Fruit fly (Drosophila melanogaster) S2 (cell line): Measurements from ENCODE around the gene Tspo.

Experiments used
- CG8478 ChIP-seq: fragments of >200 bp; optimal IDR thresholded peaks from 2 replicates; lab custom pipeline; 2018
- CTCF ChIP-seq, 2 experiments: fragments of >200 bp; optimal IDR thresholded peaks; 2 replicates each; lab custom pipeline; 2018

DNA sequence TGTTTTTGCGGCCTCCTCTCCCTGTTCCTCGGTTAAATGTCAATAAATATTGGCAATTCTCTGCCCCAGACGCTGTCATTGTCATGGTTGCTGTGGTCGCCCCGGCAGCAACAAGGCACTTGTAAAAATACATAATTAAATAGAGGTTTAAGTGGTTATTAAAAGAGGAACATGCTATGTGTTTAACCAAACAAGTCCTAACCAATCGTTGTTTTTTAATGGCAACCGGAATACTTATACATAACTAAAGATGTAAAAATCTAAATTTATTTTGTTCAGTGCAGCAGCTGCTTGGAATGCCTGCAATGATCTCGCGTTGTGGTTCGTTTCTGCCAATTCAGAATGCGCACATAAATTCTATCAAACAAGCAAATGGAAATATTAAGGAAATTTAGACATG is 47.5 kb downstream of the Tspo start:
- TF ChIP-seq CG8478 (lab: Kevin White, UChicago): no peak
- no peak for TF ChIP-seq CTCF (optimal IDR thresholded peaks at IDR 0.05; lab: Kevin White, UChicago)
